Worm (Caenorhabditis elegans): ENCODE data around the gene T13H5.8.

T13H5.8 gene

ce11 chrII:8566806-8567266 lies 48.5 kb downstream of the T13H5.8 start, which contains the start of gene F54C9.3 (continued):
- TF ChIP-seq gei-8 (GFP tag; optimal IDR thresholded peaks at IDR 0.05) = no peak
- TF ChIP-seq zfp-2 (tag; optimal IDR thresholded peaks at IDR 0.05) = no peak
- no peak for TF ChIP-seq nhr-42 (GFP tag; IDR thresholded peaks at IDR 0.05)
- peak in 1 of 2 experiments; percentile 14 for TF ChIP-seq daf-16 (GFP tag; optimal IDR thresholded peaks at IDR 0.05)
- TF ChIP-seq daf-16 (tag; optimal IDR thresholded peaks at IDR 0.05) = peak; percentile 84
- TF ChIP-seq nhr-25 (tag; optimal IDR thresholded peaks at IDR 0.05; ENCODE audit: borderline replicate concordance, insufficient read depth) = no peak
- peak; percentile 99 for TF ChIP-seq php-3 (GFP tag; IDR thresholded peaks at IDR 0.05)
- TF ChIP-seq ZK546.5 (tag; optimal IDR thresholded peaks at IDR 0.05) = no peak
- TF ChIP-seq Y105C5A.15 (GFP tag; IDR thresholded peaks at IDR 0.05) = no peak
- no peak for TF ChIP-seq daf-12 (tag; optimal IDR thresholded peaks at IDR 0.05)
- no peak for TF ChIP-seq egl-43 (GFP tag; IDR thresholded peaks at IDR 0.05)
- TF ChIP-seq lin-1 (GFP tag; IDR thresholded peaks at IDR 0.05) = peak; percentile 62
- TF ChIP-seq vab-7 (GFP tag; IDR thresholded peaks at IDR 0.05) = no peak
- TF ChIP-seq pha-4 (GFP tag; IDR thresholded peaks at IDR 0.05) = no peak
- no peak for TF ChIP-seq pha-4 (tag; optimal IDR thresholded peaks at IDR 0.05)
- TF ChIP-seq T20F7.1 (GFP tag; optimal IDR thresholded peaks at IDR 0.05) = peak; percentile 48
- no peak for TF ChIP-seq fkh-10 (GFP tag; optimal IDR thresholded peaks at IDR 0.05)
- TF ChIP-seq ctbp-1 (GFP tag; IDR thresholded peaks at IDR 0.05) = no peak
- TF ChIP-seq dmd-9 (GFP tag; IDR thresholded peaks at IDR 0.05) = no peak
- TF ChIP-seq nhr-28 (tag; optimal IDR thresholded peaks at IDR 0.05) = peak; percentile 95
- no peak for TF ChIP-seq zip-2 (tag; optimal IDR thresholded peaks at IDR 0.05)
- TF ChIP-seq nhr-102 (tag; optimal IDR thresholded peaks at IDR 0.05) = peak; percentile 3
- TF ChIP-seq ceh-32 (tag; optimal IDR thresholded peaks at IDR 0.05; ENCODE audit: poor library complexity) = no peak
- TF ChIP-seq lsy-2 (tag; optimal IDR thresholded peaks at IDR 0.05) = peak in 1 of 2 experiments; percentile 35
- no peak for TF ChIP-seq lin-39 (tag; optimal IDR thresholded peaks at IDR 0.05)
- no peak for TF ChIP-seq Y48G9A.11 (GFP tag; IDR thresholded peaks at IDR 0.05)
- TF ChIP-seq mxl-3 (GFP tag; optimal IDR thresholded peaks at IDR 0.05) = no peak
- no peak for TF ChIP-seq nhr-10 (tag; optimal IDR thresholded peaks at IDR 0.05)
- no peak for TF ChIP-seq madf-9 (GFP tag; conservative IDR thresholded peaks at IDR 0.05)
- TF ChIP-seq Y5F2A.4 (GFP tag; optimal IDR thresholded peaks at IDR 0.05) = no peak
- no peak for TF ChIP-seq dmd-8 (GFP tag; IDR thresholded peaks at IDR 0.05)
- TF ChIP-seq R02D3.7 (tag; optimal IDR thresholded peaks at IDR 0.05) = no peak
- TF ChIP-seq mep-1 (tag; optimal IDR thresholded peaks at IDR 0.05) = peak; percentile 68
- no peak for TF ChIP-seq daf-8 (GFP tag; IDR thresholded peaks at IDR 0.05)
- no peak for TF ChIP-seq hif-1 (tag; optimal IDR thresholded peaks at IDR 0.05)
- peak; percentile 30 for TF ChIP-seq nhr-48 (tag; optimal IDR thresholded peaks at IDR 0.05)
- no peak for TF ChIP-seq snpc-4 (tag; optimal IDR thresholded peaks at IDR 0.05)
- TF ChIP-seq mdt-29 (GFP tag; IDR thresholded peaks at IDR 0.05) = no peak
- no peak for TF ChIP-seq F37D6.2 (tag; optimal IDR thresholded peaks at IDR 0.05)
- TF ChIP-seq sdz-12 (GFP tag; optimal IDR thresholded peaks at IDR 0.05) = no peak
- no peak for TF ChIP-seq ces-1 (GFP tag; optimal IDR thresholded peaks at IDR 0.05)
- no peak for TF ChIP-seq aly-2 (tag; optimal IDR thresholded peaks at IDR 0.05)
- no peak for TF ChIP-seq fos-1 (tag; optimal IDR thresholded peaks at IDR 0.05)
- TF ChIP-seq attf-4 (tag; optimal IDR thresholded peaks at IDR 0.05) = no peak
- TF ChIP-seq D1046.2 (GFP tag; IDR thresholded peaks at IDR 0.05) = no peak
- TF ChIP-seq aha-1 (tag) = no peak
- no peak for TF ChIP-seq unc-130 (GFP tag; optimal IDR thresholded peaks at IDR 0.05)
- TF ChIP-seq tra-1 (GFP tag; IDR thresholded peaks at IDR 0.05) = peak; percentile 75; the same call in 1 of the 2 replicates
- TF ChIP-seq ama-1 (optimal IDR thresholded peaks at IDR 0.05) = peak; percentile 25
- TF ChIP-seq T26A8.4 (GFP tag; IDR thresholded peaks at IDR 0.05) = no peak
- TF ChIP-seq ceh-28 (tag; optimal IDR thresholded peaks at IDR 0.05) = no peak
- TF ChIP-seq mdl-1 (tag; optimal IDR thresholded peaks at IDR 0.05) = no peak
- no peak for TF ChIP-seq daf-19 (GFP tag; conservative IDR thresholded peaks at IDR 0.05)
